Worm (Caenorhabditis elegans): ENCODE results near the gene srw-66.

Gene srw-66

DNA sequence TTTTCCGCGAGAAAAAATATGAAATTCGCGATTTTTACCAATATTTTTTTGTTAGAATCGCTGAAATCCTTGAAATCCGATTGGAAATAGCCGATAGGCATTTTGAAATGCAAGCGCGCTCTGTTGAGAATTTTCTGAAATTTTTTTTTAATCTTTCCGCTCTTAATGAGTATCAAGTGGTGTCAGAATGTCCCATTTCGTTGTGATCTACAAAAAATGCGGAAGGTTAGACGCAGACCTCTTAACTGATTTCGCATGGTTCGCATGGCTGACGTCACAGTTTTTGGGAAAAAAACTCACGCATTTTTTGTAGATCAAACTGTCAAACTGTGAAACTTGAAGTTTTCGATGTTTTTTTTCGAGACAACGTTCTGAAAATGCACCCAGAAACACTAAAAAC lies at the start of gene srw-66:
Gene srw-66, minus strand, starts transcription at position 101 of the 400 bp plus-strand sequence.
- TF ChIP-seq lin-40 (tag; optimal IDR thresholded peaks at IDR 0.05): no peak
- TF ChIP-seq madf-8 (GFP tag; conservative IDR thresholded peaks at IDR 0.05): no peak
- no peak for TF ChIP-seq sdz-38 (tag; optimal IDR thresholded peaks at IDR 0.05)
- no peak for TF ChIP-seq athp-1 (tag; optimal IDR thresholded peaks at IDR 0.05)
- no peak for TF ChIP-seq rcor-1 (GFP tag; IDR thresholded peaks at IDR 0.05)
- TF ChIP-seq atf-7 (tag; optimal IDR thresholded peaks at IDR 0.05): no peak
- no peak for TF ChIP-seq nhr-120 (GFP tag; IDR thresholded peaks at IDR 0.05)
- no peak for TF ChIP-seq K11D2.4 (GFP tag; IDR thresholded peaks at IDR 0.05)

DNA sequence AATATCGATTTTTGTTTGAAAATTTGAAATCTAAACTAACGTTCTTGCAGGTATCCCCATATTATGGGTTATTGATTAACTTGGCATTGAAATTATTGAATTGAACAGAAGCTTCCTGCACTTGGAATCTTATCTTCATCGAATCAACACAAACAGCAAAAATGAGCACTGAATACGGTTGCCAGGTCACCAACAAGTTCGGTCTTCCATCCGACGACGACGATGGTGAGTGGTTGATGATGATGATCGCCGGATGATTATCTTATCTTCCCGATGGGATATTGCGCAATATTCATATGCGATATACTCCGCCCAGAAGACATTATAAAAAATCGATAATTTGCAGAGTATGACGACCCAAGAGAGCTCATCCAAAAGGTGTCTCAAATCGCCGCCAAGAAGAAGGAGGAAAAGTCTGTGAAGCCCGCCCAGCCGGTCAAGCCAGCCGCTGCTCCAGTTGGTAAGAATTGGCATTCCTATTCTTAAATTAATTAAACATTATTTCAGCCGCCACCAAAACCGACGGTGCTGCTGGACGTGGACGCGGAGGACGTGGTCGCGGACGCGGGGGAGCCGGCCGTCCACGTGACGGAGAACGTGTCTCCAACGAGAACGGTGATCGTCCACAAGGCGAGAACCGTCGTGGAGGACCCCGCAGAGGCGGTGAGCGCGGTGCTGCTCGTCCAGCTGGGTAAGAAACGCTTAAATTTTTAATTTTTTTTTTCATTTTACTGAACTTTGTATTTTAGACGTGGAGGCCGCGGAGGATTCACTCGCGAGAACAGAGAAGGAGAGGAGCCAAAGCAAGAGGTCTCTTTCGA lies 49.5 kb upstream of the srw-66 start, which contains the start of gene vig-1:
Gene vig-1, plus strand, starts transcription at position 51 of the 821 bp plus-strand sequence.
- TF ChIP-seq F37B4.10 (GFP tag; IDR thresholded peaks at IDR 0.05) (no peak), mes-4 (tag; optimal IDR thresholded peaks at IDR 0.05) (no peak), C06A6.2 (GFP tag; conservative IDR thresholded peaks at IDR 0.05) (no peak), egrh-3 (GFP tag; IDR thresholded peaks at IDR 0.05) (peak; percentile 88), dox-1 (GFP tag; IDR thresholded peaks at IDR 0.05) (peak; percentile 66), lsl-1 (GFP tag; optimal IDR thresholded peaks at IDR 0.05) (peak; percentile 46), attf-5 (GFP tag; optimal IDR thresholded peaks at IDR 0.05) (peak; percentile 24), B0336.3 (GFP tag; IDR thresholded peaks at IDR 0.05) (peak; percentile 59), lin-54 (GFP tag; optimal IDR thresholded peaks at IDR 0.05) (peak; percentile 38), mcd-1 (GFP tag; IDR thresholded peaks at IDR 0.05) (peak; percentile 58), ceh-91 (GFP tag; IDR thresholded peaks at IDR 0.05) (no peak), F33H1.4 (GFP tag; IDR thresholded peaks at IDR 0.05) (peak; percentile 20; the same call in 1 of the 2 replicates), egl-44 (GFP tag; IDR thresholded peaks at IDR 0.05) (peak; percentile 27; the same call in 1 of the 2 replicates), Y53G8AR.9 (GFP tag; conservative IDR thresholded peaks at IDR 0.05) (peak; percentile 57; the same call in 1 of the 2 replicates), lin-26 (GFP tag; IDR thresholded peaks at IDR 0.05) (0 out of 2 replicates have a peak, but pooled peaks have one; percentile 26), madf-6 (GFP tag; IDR thresholded peaks at IDR 0.05) (peak; percentile 8; the same call in 1 of the 2 replicates), madf-3 (GFP tag; IDR thresholded peaks at IDR 0.05) (peak; percentile 27; the same call in 1 of the 2 replicates), athp-1 (tag; optimal IDR thresholded peaks at IDR 0.05) (peak; percentile 5), B0035.1 (tag; optimal IDR thresholded peaks at IDR 0.05) (no peak), zfh-2 (GFP tag; conservative IDR thresholded peaks at IDR 0.05) (peak; percentile 90), chd-7 (tag; optimal IDR thresholded peaks at IDR 0.05) (no peak), cebp-1 (GFP tag; IDR thresholded peaks at IDR 0.05) (no peak), cebp-1 (tag; optimal IDR thresholded peaks at IDR 0.05) (peak; percentile 28), attf-6 (GFP tag; IDR thresholded peaks at IDR 0.05) (peak; percentile 12; the same call in 1 of the 2 replicates)

DNA sequence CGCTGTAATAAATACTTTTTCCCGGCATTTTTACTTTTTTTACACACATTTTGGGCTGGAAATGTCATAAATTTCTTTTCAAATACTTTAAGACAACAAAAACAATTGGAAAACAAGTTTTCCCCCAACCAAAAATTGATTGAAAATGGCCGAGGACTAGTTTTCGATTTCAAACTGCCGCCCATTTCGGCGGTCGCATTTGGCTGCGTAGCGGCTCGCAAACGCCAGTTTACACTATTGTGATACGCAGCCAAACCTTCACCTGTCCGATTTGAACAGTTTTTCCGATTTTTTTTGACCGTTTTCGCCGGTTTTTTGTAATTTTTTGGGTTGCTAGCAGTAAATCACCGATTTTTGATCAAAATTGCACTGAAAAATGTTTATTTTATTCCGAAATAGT lies 48.7 kb upstream of the srw-66 start:
- TF ChIP-seq dox-1 (GFP tag; IDR thresholded peaks at IDR 0.05) (peak; percentile 98), fkh-3 (tag; optimal IDR thresholded peaks at IDR 0.05) (no peak), K11D2.4 (GFP tag; IDR thresholded peaks at IDR 0.05) (peak; percentile 94), let-607 (tag; optimal IDR thresholded peaks at IDR 0.05) (peak; percentile 81 to 89), Y53G8AR.9 (GFP tag; conservative IDR thresholded peaks at IDR 0.05) (peak; percentile 98), hmg-20 (GFP tag; IDR thresholded peaks at IDR 0.05) (peak; percentile 79; the same call in 1 of the 2 replicates), ztf-28 (GFP tag; IDR thresholded peaks at IDR 0.05) (peak; percentile 94), egl-44 (GFP tag; IDR thresholded peaks at IDR 0.05) (peak; percentile 93), F57C9.4 (tag; optimal IDR thresholded peaks at IDR 0.05) (peak; percentile 73), K12H6.12 (tag; optimal IDR thresholded peaks at IDR 0.05) (peak; percentile 96), B0261.1 (tag; optimal IDR thresholded peaks at IDR 0.05) (peak; percentile 34), nfya-1 (tag; optimal IDR thresholded peaks at IDR 0.05; ENCODE audit: borderline replicate concordance, insufficient read depth) (no peak), lin-40 (tag; optimal IDR thresholded peaks at IDR 0.05) (peak; percentile 97), lsl-1 (GFP tag; optimal IDR thresholded peaks at IDR 0.05) (peak; percentile 84), rec-8 (tag; optimal IDR thresholded peaks at IDR 0.05) (no peak), nhr-80 (tag; optimal IDR thresholded peaks at IDR 0.05) (peak; percentile 75), bed-1 (GFP tag; IDR thresholded peaks at IDR 0.05) (no peak), mcd-1 (GFP tag; IDR thresholded peaks at IDR 0.05) (peak; percentile 95), hmg-1.2 (GFP tag; IDR thresholded peaks at IDR 0.05) (peak; percentile 96), tbx-9 (tag; optimal IDR thresholded peaks at IDR 0.05; ENCODE audit: borderline replicate concordance) (no peak)
